Worm (Caenorhabditis elegans) whole organism, midembryonic: ENCODE results near the gene cdkl-1.
A peak's percentile ranks its signal among the peaks of the same experiment; 100 is the strongest.

Experiments used
- T22C8.4 ChIP-seq: fragments of 200-800 bp; sonication (Bioruptor generic); IDR thresholded peaks from 2 replicates; pipeline ENCODE4 v1.3.6; 2022; ENCODE audit warnings: missing genetic modification characterization, missing compliant biosample characterization
- cog-1 ChIP-seq: sonication (generic microtip); optimal IDR thresholded peaks from 2 replicates; lab custom pipeline; 2016; ENCODE audit warnings: missing genetic modification characterization, missing compliant biosample characterization
- flt-1 ChIP-seq: fragments of 200-800 bp; sonication (Bioruptor generic); IDR thresholded peaks from 2 replicates; pipeline ENCODE4 v1.3.6; 2022; ENCODE audit warnings: missing genetic modification characterization, missing compliant biosample characterization
- klf-2 ChIP-seq: fragments of 200-800 bp; sonication (Bioruptor generic); conservative IDR thresholded peaks from 2 replicates; pipeline ENCODE4 v1.3.6; 2022; ENCODE audit warnings: missing genetic modification reagents, missing genetic modification characterization, missing compliant biosample characterization
- med-1 ChIP-seq: sonication (generic microtip); optimal IDR thresholded peaks from 2 replicates; lab custom pipeline; 2017; ENCODE audit warnings: missing genetic modification characterization, mild to moderate bottlenecking, missing compliant biosample characterization, antibody characterized with exemption, missing genetic modification reagents; ENCODE audit not compliant: insufficient read depth
- ref-1 ChIP-seq: fragments of 200-800 bp; sonication (Bioruptor generic); conservative IDR thresholded peaks from 2 replicates; pipeline ENCODE4 v1.3.6; 2022; ENCODE audit warnings: missing genetic modification reagents, missing genetic modification characterization, missing compliant biosample characterization
- tab-1 ChIP-seq: fragments of 200-800 bp; sonication (Bioruptor generic); IDR thresholded peaks from 2 replicates; pipeline ENCODE4 v1.3.6; 2022; ENCODE audit warnings: missing genetic modification characterization, missing compliant biosample characterization
- ztf-23 ChIP-seq: fragments of 200-800 bp; sonication (Bioruptor generic); IDR thresholded peaks from 2 replicates; pipeline ENCODE4 v1.3.6; 2022; ENCODE audit warnings: missing genetic modification reagents, missing genetic modification characterization, missing compliant biosample characterization
- ztf-29 ChIP-seq: fragments of 200-800 bp; sonication (Bioruptor generic); IDR thresholded peaks from 2 replicates; pipeline ENCODE4 v1.3.6; 2022; ENCODE audit warnings: missing genetic modification reagents, missing genetic modification characterization, missing compliant biosample characterization

cdkl-1 gene

DNA sequence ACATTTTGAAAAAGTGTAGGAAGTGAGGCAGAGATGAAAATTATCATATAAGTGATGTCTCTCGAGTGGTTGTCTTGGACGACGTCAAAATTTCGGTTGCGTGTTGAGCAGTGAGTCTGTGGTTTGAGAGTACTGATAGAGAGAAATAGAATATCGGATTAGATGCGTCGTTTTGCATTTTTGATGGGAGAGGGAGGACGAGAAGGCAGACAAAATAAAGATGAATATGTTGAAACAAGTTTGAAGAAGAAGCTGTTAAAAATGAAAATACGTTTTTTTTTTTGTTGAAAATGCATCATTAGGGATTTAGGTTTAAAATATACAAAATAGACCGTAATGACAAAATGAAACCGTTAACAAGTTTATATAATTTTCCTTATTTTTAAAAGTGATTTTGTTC is 35.6 kb upstream of the cdkl-1 start, which contains the start of gene T04C12.9:
Gene T04C12.9 (minus strand): TSS at position 101 of the 400 bp plus-strand sequence.
- no peak for TF ChIP-seq klf-2
- no peak for TF ChIP-seq ztf-29 (GFP tag; lab: Robert Waterston, UW)
- TF ChIP-seq med-1: no peak
- TF ChIP-seq ztf-23 (GFP tag; lab: Robert Waterston, UW): no peak

ce11 chrV:11065513-11065912 is 33.2 kb upstream of the cdkl-1 start, which contains the start of gene nlp-80:
Gene nlp-80, minus strand, starts transcription at chrV:11065613.
- no peak for TF ChIP-seq tab-1 (GFP tag; lab: Robert Waterston, UW)
- TF ChIP-seq med-1: no peak
- no peak for TF ChIP-seq ztf-23 (GFP tag; lab: Robert Waterston, UW)
- TF ChIP-seq T22C8.4 (GFP tag; lab: Robert Waterston, UW): no peak
- TF ChIP-seq flt-1 (GFP tag; lab: Robert Waterston, UW): no peak
- TF ChIP-seq klf-2: no peak
- TF ChIP-seq ztf-29 (GFP tag; lab: Robert Waterston, UW): no peak
- TF ChIP-seq cog-1 (tag; lab: Kevin White, UChicago): no peak
- no peak for TF ChIP-seq ref-1

DNA sequence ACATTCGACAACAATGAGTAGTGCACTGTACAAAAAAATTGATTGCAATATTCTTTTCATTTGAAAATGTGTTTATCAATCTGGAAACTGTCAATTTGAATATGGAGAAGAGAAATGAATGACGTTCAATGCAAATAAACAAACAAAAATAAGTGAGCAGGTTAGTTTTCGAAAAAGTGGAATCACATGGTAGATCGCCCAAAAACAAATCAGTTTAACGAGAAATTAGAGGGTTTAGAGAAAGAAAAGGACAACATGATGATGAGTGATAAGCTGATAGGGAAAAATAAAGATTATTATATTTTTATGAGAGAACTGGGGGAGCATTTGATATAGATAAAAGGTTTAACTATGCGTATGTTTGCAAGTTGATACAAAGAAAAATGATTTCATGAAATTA is 29.4 kb upstream of the cdkl-1 start, which contains the start of gene T04C12.8:
Gene T04C12.8 (minus strand): TSS at position 82 of the 400 bp plus-strand sequence.
- TF ChIP-seq ztf-23 (GFP tag; lab: Robert Waterston, UW) (no peak), ref-1 (no peak), tab-1 (GFP tag; lab: Robert Waterston, UW) (no peak), T22C8.4 (GFP tag; lab: Robert Waterston, UW) (no peak), flt-1 (GFP tag; lab: Robert Waterston, UW) (no peak), ztf-29 (GFP tag; lab: Robert Waterston, UW) (no peak), klf-2 (no peak), med-1 (no peak), cog-1 (tag; lab: Kevin White, UChicago) (no peak)

DNA sequence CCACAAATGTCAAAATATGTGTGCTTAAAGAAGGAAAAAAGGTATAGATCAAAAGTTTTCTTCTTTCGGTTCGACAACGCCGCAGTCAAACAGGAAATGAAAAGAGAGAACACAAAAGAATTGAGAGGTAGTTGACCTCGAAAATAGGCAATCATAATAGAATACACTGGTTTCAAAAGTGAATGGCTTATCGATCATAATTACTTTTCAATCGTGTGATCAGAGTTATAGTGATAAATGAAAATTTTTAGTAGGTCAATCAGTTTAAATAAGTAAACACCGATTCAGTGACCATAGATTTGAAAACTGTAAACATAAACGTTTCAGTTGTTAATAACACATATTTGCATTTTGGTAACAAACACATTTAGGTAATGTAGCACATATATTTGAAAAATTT is 28.3 kb upstream of the cdkl-1 start:
- TF ChIP-seq ref-1 (no peak), med-1 (no peak), tab-1 (GFP tag; lab: Robert Waterston, UW) (no peak), ztf-29 (GFP tag; lab: Robert Waterston, UW) (no peak), flt-1 (GFP tag; lab: Robert Waterston, UW) (no peak), cog-1 (tag; lab: Kevin White, UChicago) (no peak), ztf-23 (GFP tag; lab: Robert Waterston, UW) (no peak), klf-2 (no peak), T22C8.4 (GFP tag; lab: Robert Waterston, UW) (no peak)

- TF ChIP-seq cog-1 (tag; lab: Kevin White, UChicago): no peak
- TF ChIP-seq tab-1 (GFP tag; lab: Robert Waterston, UW): no peak
- TF ChIP-seq med-1: no peak
- no peak for TF ChIP-seq T22C8.4 (GFP tag; lab: Robert Waterston, UW)
- TF ChIP-seq ztf-29 (GFP tag; lab: Robert Waterston, UW): no peak
- no peak for TF ChIP-seq ztf-23 (GFP tag; lab: Robert Waterston, UW)
- TF ChIP-seq klf-2: no peak
- TF ChIP-seq ref-1: no peak
- TF ChIP-seq flt-1 (GFP tag; lab: Robert Waterston, UW): no peak
Measured at ce11 chrV:11071453-11071852, 27.2 kb upstream of the cdkl-1 start.

ce11 chrV:11073354-11073753 is 25.3 kb upstream of the cdkl-1 start:
- TF ChIP-seq tab-1 (GFP tag; lab: Robert Waterston, UW): no peak

DNA sequence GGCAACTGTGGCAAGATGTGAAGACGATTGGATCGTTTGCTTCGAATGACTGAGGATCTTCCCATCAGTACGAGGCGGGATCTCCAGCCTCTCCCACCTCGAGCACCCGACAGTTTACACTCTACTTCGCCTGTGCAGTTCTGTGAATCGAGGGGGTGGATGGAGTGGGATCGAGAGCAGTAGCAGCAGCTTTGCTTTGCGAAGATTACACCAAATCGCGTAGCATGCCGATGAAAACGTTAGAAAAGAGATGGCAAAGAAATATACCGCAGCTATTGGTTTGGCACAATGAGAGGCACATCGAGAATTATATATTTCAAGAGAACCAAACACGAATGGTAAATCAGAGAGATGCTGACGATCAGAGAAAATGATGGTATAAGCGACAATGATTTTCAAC is 24.3 kb upstream of the cdkl-1 start, which contains the start of gene act-3:
Gene act-3 (minus strand): TSS at position 51 of the 400 bp plus-strand sequence.
- TF ChIP-seq med-1 (no peak), cog-1 (tag; lab: Kevin White, UChicago) (peak; percentile 35), klf-2 (no peak)

- TF ChIP-seq med-1 (no peak), flt-1 (GFP tag; lab: Robert Waterston, UW) (peak; percentile 48; the same call in 1 of the 2 replicates)
Measured at ce11 chrV:11075209-11076027, 23.3 kb upstream of the cdkl-1 start.

DNA sequence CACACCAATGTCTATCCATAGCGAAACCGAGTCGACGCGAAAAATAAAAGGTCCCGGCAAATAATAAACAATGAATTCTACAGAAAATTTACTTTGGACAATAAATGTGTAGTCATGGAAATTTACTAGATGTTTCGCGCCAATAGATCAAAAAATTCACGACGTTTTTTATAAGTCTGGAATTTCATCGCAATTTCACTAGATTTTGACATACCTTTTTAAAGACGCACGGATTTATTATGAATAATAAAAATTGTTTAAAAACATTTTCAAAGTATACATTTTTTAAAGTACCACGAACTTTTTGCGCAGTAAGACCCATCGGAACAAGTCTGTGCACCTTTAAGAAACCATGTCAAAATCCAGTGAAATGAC is 22.7 kb upstream of the cdkl-1 start:
- TF ChIP-seq cog-1 (tag; lab: Kevin White, UChicago) (no peak), ztf-23 (GFP tag; lab: Robert Waterston, UW) (no peak), flt-1 (GFP tag; lab: Robert Waterston, UW) (no peak), med-1 (no peak), ztf-29 (GFP tag; lab: Robert Waterston, UW) (no peak), tab-1 (GFP tag; lab: Robert Waterston, UW) (no peak), klf-2 (no peak)

DNA sequence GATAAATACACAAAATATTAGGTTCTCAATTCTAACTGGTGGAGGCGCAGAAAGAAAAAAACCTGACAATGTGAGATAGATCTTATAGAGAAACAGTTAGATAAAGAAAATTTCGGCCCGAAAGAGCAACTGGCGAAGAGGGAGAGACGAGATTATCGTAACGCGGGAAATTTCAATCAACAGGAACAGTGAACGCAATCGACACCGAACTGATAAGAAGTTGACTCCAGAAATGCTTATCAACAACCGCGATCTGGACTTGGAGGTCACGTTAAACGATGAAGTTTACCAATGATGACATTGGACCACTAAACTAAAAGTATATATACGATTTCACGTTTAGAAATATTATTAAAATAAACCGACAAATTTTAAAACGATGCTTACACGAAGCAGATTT is 22.3 kb upstream of the cdkl-1 start:
- no peak for TF ChIP-seq klf-2

DNA sequence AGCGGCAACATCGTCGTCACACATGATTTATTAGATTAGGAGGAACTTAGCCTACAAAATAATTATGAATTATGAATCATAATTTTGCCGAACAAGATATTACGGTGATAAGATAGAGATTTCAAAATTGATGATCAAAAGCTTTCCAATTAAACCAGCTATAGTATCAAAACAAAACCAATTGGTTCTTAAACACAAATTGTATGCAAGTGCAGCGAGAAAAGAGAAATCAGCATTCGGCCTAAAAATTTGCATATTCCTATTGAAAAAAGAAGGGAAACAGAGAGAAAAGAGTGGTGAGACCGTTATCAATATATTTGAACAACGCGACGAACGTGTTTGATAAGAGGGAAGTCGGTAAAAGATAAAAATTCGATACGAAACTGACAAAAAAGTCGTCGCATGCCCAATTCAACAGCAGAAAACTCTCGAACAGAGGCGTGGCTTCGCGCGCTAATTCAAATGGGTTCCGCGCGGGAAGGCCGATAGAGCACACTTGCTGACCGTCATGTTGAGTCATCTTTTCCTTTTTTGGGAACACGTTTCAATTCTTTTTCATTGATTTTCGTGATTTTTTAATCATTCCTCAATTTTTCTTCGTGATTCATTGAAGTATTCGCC is 20.5 kb upstream of the cdkl-1 start, which contains the start of gene act-2:
Gene act-2 (minus strand): TSS at position 51 of the 621 bp plus-strand sequence.
- TF ChIP-seq T22C8.4 (GFP tag; lab: Robert Waterston, UW) (no peak), ztf-29 (GFP tag; lab: Robert Waterston, UW) (no peak), ztf-23 (GFP tag; lab: Robert Waterston, UW) (peak; percentile 14; the same call in 1 of the 2 replicates), flt-1 (GFP tag; lab: Robert Waterston, UW) (peak; percentile 53; the same call in 1 of the 2 replicates), tab-1 (GFP tag; lab: Robert Waterston, UW) (no peak), med-1 (no peak), klf-2 (no peak), cog-1 (tag; lab: Kevin White, UChicago) (peak; percentile 28), ref-1 (no peak)
